ENCODE assay signal across 4 fruit fly cellular contexts in genomic region chr3R:5298599-5299307, dm6.
A peak's percentile ranks its signal among the peaks of the same experiment; 100 is the strongest.
TF ChIP-seq lines count a peak whose summit lies in the region.

No protein-coding gene starts in this region.

TF ChIP-seq in whole organism, adult, 20 proteins besides CTCF, POLR2A, EP300 and RAD21 (continued from another document):
- TF ChIP-seq CG7045 (GFP tag; optimal IDR thresholded peaks at IDR 0.05; lab: Kevin White, UChicago) = no peak
- no peak for TF ChIP-seq CG11617 (GFP tag; optimal IDR thresholded peaks at IDR 0.05; lab: Kevin White, UChicago)

TF ChIP-seq in whole organism, embryonic, 481 proteins besides CTCF, POLR2A, EP300 and RAD21 (continued from another document and continues in another):
- TF ChIP-seq dm (GFP tag; optimal IDR thresholded peaks at IDR 0.05; lab: Kevin White, UChicago) (no peak), salm (tag; optimal IDR thresholded peaks at IDR 0.05; lab: Kevin White, UChicago) (no peak), repo (GFP tag; optimal IDR thresholded peaks at IDR 0.05; lab: Kevin White, UChicago) (peak; percentile 52), CG30403 (GFP tag; optimal IDR thresholded peaks at IDR 0.05; lab: Kevin White, UChicago) (peak; percentile 61), esg (GFP tag; conservative IDR thresholded peaks at IDR 0.05; lab: Robert Waterston, UW) (no peak), CG3726 (GFP tag; IDR thresholded peaks at IDR 0.05; lab: Robert Waterston, UW) (no peak; the same call in 2 of the 3 replicates), Doc2 (GFP tag; IDR thresholded peaks at IDR 0.05; lab: Robert Waterston, UW) (no peak), unpg (GFP tag; optimal IDR thresholded peaks at IDR 0.05; lab: Kevin White, UChicago) (peak; percentile 38), unc-4 (GFP tag; IDR thresholded peaks at IDR 0.05; lab: Robert Waterston, UW; ENCODE audit: partially characterized antibody) (no peak), ap (GFP tag; IDR thresholded peaks at IDR 0.05; lab: Robert Waterston, UW) (no peak), tin (GFP tag; optimal IDR thresholded peaks at IDR 0.05; lab: Kevin White, UChicago) (peak; percentile 61), Dip3 (GFP tag; optimal IDR thresholded peaks at IDR 0.05; lab: Kevin White, UChicago) (peak; percentile 64), chif (GFP tag; optimal IDR thresholded peaks at IDR 0.05; lab: Kevin White, UChicago) (peak in 1 of 2 experiments; percentile 76), knrl (GFP tag; IDR thresholded peaks at IDR 0.05; lab: Robert Waterston, UW; ENCODE audit: partially characterized antibody) (peak; percentile 73), CG13894 (tag; optimal IDR thresholded peaks at IDR 0.05; lab: Kevin White, UChicago) (peak; percentile 70), CG4282 (GFP tag; optimal IDR thresholded peaks at IDR 0.05; lab: Kevin White, UChicago) (no peak), CG6765 (GFP tag; optimal IDR thresholded peaks at IDR 0.05; lab: Kevin White, UChicago) (peak; percentile 5), CG12299 (tag; optimal IDR thresholded peaks at IDR 0.05; lab: Kevin White, UChicago) (no peak), CoRest (tag; optimal IDR thresholded peaks at IDR 0.05; lab: Kevin White, UChicago) (peak; percentile 60), Neu2 (GFP tag; optimal IDR thresholded peaks at IDR 0.05; lab: Kevin White, UChicago; ENCODE audit: borderline replicate concordance) (no peak), Hsf (GFP tag; optimal IDR thresholded peaks at IDR 0.05; lab: Kevin White, UChicago) (peak; percentile 79), HLH4C (GFP tag; IDR thresholded peaks at IDR 0.05; lab: Robert Waterston, UW; ENCODE audit: partially characterized antibody) (peak; percentile 45; the same call in 1 of the 3 replicates), dmrt11E (tag; optimal IDR thresholded peaks at IDR 0.05; lab: Kevin White, UChicago) (peak; percentile 41), CG9437 (GFP tag; optimal IDR thresholded peaks at IDR 0.05; lab: Kevin White, UChicago) (no peak), Aef1 (GFP tag; IDR thresholded peaks at IDR 0.05; lab: Robert Waterston, UW) (peak; percentile 62), CG16815 (GFP tag; optimal IDR thresholded peaks at IDR 0.05; lab: Kevin White, UChicago) (peak; percentile 30), CG3847 (GFP tag; IDR thresholded peaks at IDR 0.05; lab: Robert Waterston, UW) (peak; percentile 59), CG18262 (tag; optimal IDR thresholded peaks at IDR 0.05; lab: Kevin White, UChicago) (peak; percentile 28), CG6683 (GFP tag; optimal IDR thresholded peaks at IDR 0.05; lab: Kevin White, UChicago) (no peak), p53 (GFP tag; optimal IDR thresholded peaks at IDR 0.05; lab: Kevin White, UChicago) (no peak), pum (GFP tag; optimal IDR thresholded peaks at IDR 0.05; lab: Kevin White, UChicago) (peak; percentile 66), corto (GFP tag; optimal IDR thresholded peaks at IDR 0.05; lab: Kevin White, UChicago) (no peak), Mes4 (GFP tag; optimal IDR thresholded peaks at IDR 0.05; lab: Kevin White, UChicago) (peak; percentile 38), D19A (tag; optimal IDR thresholded peaks at IDR 0.05; lab: Kevin White, UChicago) (no peak), Antp (GFP tag; optimal IDR thresholded peaks at IDR 0.05; lab: Kevin White, UChicago) (peak; percentile 37), Ptx1 (GFP tag; IDR thresholded peaks at IDR 0.05; lab: Robert Waterston, UW) (peak; percentile 74), CG9797 (GFP tag; optimal IDR thresholded peaks at IDR 0.05; lab: Kevin White, UChicago) (no peak), CG31388 (GFP tag; optimal IDR thresholded peaks at IDR 0.05; lab: Kevin White, UChicago) (peak; percentile 37), CG8359 (GFP tag; optimal IDR thresholded peaks at IDR 0.05; lab: Kevin White, UChicago; ENCODE audit: borderline replicate concordance) (no peak), org-1 (GFP tag; optimal IDR thresholded peaks at IDR 0.05; lab: Kevin White, UChicago) (no peak), Blimp-1 (GFP tag; optimal IDR thresholded peaks at IDR 0.05; lab: Kevin White, UChicago) (peak; percentile 61), Sox102F (GFP tag; optimal IDR thresholded peaks at IDR 0.05; lab: Kevin White, UChicago) (peak; percentile 60)

TF ChIP-seq in whole organism, prepupa, 60 proteins besides CTCF, POLR2A, EP300 and RAD21 (continued from another document):
- TF ChIP-seq spab (GFP tag; optimal IDR thresholded peaks at IDR 0.05; lab: Kevin White, UChicago) (no peak), vri (GFP tag; optimal IDR thresholded peaks at IDR 0.05; lab: Kevin White, UChicago) (peak; percentile 0), cyc (GFP tag; optimal IDR thresholded peaks at IDR 0.05; lab: Kevin White, UChicago) (peak; percentile 55), CG3919 (GFP tag; optimal IDR thresholded peaks at IDR 0.05; lab: Kevin White, UChicago) (no peak), Hr4 (GFP tag; optimal IDR thresholded peaks at IDR 0.05; lab: Kevin White, UChicago) (peak; percentile 33), OdsH (GFP tag; optimal IDR thresholded peaks at IDR 0.05; lab: Kevin White, UChicago) (no peak), topi (GFP tag; optimal IDR thresholded peaks at IDR 0.05; lab: Kevin White, UChicago) (peak; percentile 42), Blimp-1 (GFP tag; optimal IDR thresholded peaks at IDR 0.05; lab: Kevin White, UChicago) (peak; percentile 46), CG10631 (GFP tag; optimal IDR thresholded peaks at IDR 0.05; lab: Kevin White, UChicago) (peak; percentile 48), Eip75B (GFP tag; optimal IDR thresholded peaks at IDR 0.05; lab: Kevin White, UChicago) (peak; percentile 8), Eip93F (GFP tag; optimal IDR thresholded peaks at IDR 0.05; lab: Kevin White, UChicago) (no peak), CG11294 (GFP tag; IDR thresholded peaks at IDR 0.05; lab: Robert Waterston, UW) (no peak), Lpt (GFP tag; optimal IDR thresholded peaks at IDR 0.05; lab: Kevin White, UChicago) (no peak), Ets96B (tag; optimal IDR thresholded peaks at IDR 0.05; lab: Kevin White, UChicago) (no peak), Smox (GFP tag; optimal IDR thresholded peaks at IDR 0.05; lab: Kevin White, UChicago) (no peak), Hr39 (GFP tag; optimal IDR thresholded peaks at IDR 0.05; lab: Kevin White, UChicago) (peak; percentile 61), lz (GFP tag; optimal IDR thresholded peaks at IDR 0.05; lab: Kevin White, UChicago) (peak; percentile 48), eg (GFP tag; IDR thresholded peaks at IDR 0.05; lab: Robert Waterston, UW) (no peak), acj6 (GFP tag; optimal IDR thresholded peaks at IDR 0.05; lab: Kevin White, UChicago) (peak; percentile 49), CG11902 (GFP tag; optimal IDR thresholded peaks at IDR 0.05; lab: Kevin White, UChicago) (peak; percentile 6), fkh (GFP tag; optimal IDR thresholded peaks at IDR 0.05; lab: Kevin White, UChicago) (peak; percentile 54), esn (GFP tag; optimal IDR thresholded peaks at IDR 0.05; lab: Kevin White, UChicago) (peak; percentile 54), Ets21C (GFP tag; optimal IDR thresholded peaks at IDR 0.05; lab: Kevin White, UChicago) (peak; percentile 34), net (GFP tag; optimal IDR thresholded peaks at IDR 0.05; lab: Kevin White, UChicago) (no peak), CG9139 (GFP tag; optimal IDR thresholded peaks at IDR 0.05; lab: Kevin White, UChicago) (no peak), pdm3 (GFP tag; optimal IDR thresholded peaks at IDR 0.05; lab: Kevin White, UChicago) (no peak), ss (GFP tag; optimal IDR thresholded peaks at IDR 0.05; lab: Kevin White, UChicago) (no peak), CG16779 (tag; optimal IDR thresholded peaks at IDR 0.05; lab: Kevin White, UChicago) (no peak)

TF ChIP-seq in whole organism, wandering third instar larva, 38 proteins besides CTCF, POLR2A, EP300 and RAD21 (continued from another document):
- peak in 1 of 2 experiments; percentile 66 for TF ChIP-seq foxo (GFP tag; optimal IDR thresholded peaks at IDR 0.05; lab: Kevin White, UChicago)
TF ChIP-seq in whole organism, wandering third instar larva: peak in this region for 16.
